Worm (Caenorhabditis elegans): ENCODE measurements around the gene K01A11.1.
A peak's percentile ranks its signal among the peaks of the same experiment; 100 is the strongest.

K01A11.1 gene

DNA sequence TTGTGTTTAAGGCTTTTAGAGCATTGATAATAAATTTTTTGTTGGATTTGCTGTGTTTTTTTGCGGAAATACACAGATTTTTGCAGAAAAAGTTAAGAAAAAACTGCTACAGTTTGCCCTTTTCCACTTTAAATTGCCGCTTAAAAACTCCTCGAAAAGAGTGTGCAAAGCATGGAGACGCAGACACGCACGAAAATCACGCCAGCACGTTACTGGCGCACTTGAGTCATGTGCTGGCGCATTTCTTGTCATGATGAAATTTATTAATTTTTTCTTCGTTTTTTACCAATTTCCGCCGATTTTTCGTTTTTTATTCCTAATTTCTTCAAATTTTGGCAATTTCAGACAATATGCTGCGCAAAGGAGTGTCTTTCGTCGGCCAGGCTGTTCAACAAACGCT, 28.8 kb upstream of the K01A11.1 start, which contains the start of gene C34C12.8 (continued):
- TF ChIP-seq F22D6.2 (tag; optimal IDR thresholded peaks at IDR 0.05) (peak; percentile 82), rpc-1 (optimal IDR thresholded peaks at IDR 0.05) (no peak), rpc-1 (tag; optimal IDR thresholded peaks at IDR 0.05) (no peak), die-1 (tag; optimal IDR thresholded peaks at IDR 0.05) (no peak), K11D2.4 (GFP tag; IDR thresholded peaks at IDR 0.05) (peak; percentile 96), Y67H2A.10 (GFP tag; conservative IDR thresholded peaks at IDR 0.05) (peak; percentile 25; the same call in 1 of the 2 replicates), nfya-2 (GFP tag; IDR thresholded peaks at IDR 0.05) (no peak), attf-3 (GFP tag; conservative IDR thresholded peaks at IDR 0.05) (peak; percentile 45; the same call in 1 of the 2 replicates), hsf-1 (GFP tag; IDR thresholded peaks at IDR 0.05) (peak; percentile 85), mes-4 (tag; optimal IDR thresholded peaks at IDR 0.05) (peak; percentile 44), ztf-3 (GFP tag; optimal IDR thresholded peaks at IDR 0.05) (peak; percentile 28), T07F8.4 (tag; optimal IDR thresholded peaks at IDR 0.05) (no peak), him-1 (tag; optimal IDR thresholded peaks at IDR 0.05) (peak; percentile 19), cebp-1 (GFP tag; IDR thresholded peaks at IDR 0.05) (peak; percentile 33; the same call in 1 of the 2 replicates), cebp-1 (tag; optimal IDR thresholded peaks at IDR 0.05) (peak; percentile 94), Y79H2A.3 (GFP tag; conservative IDR thresholded peaks at IDR 0.05) (no peak), lin-54 (GFP tag; optimal IDR thresholded peaks at IDR 0.05) (peak; percentile 99), ccch-3 (GFP tag; optimal IDR thresholded peaks at IDR 0.05) (no peak), C17E4.6 (GFP tag; IDR thresholded peaks at IDR 0.05) (peak; percentile 89), ztf-22 (GFP tag; optimal IDR thresholded peaks at IDR 0.05) (peak; percentile 11), B0336.3 (GFP tag; IDR thresholded peaks at IDR 0.05) (peak; percentile 97), T26A5.8 (tag; optimal IDR thresholded peaks at IDR 0.05) (no peak), C06A6.2 (GFP tag; conservative IDR thresholded peaks at IDR 0.05) (peak; percentile 84), aptf-3 (GFP tag; IDR thresholded peaks at IDR 0.05) (no peak), madf-10 (tag; optimal IDR thresholded peaks at IDR 0.05) (peak; percentile 70), hlh-26 (GFP tag; conservative IDR thresholded peaks at IDR 0.05) (no peak), ztf-18 (tag; optimal IDR thresholded peaks at IDR 0.05) (peak; percentile 99), zfh-2 (GFP tag; conservative IDR thresholded peaks at IDR 0.05) (peak; percentile 50; the same call in 1 of the 2 replicates), rcor-1 (GFP tag; IDR thresholded peaks at IDR 0.05) (peak; percentile 96), unc-62 (GFP tag; optimal IDR thresholded peaks at IDR 0.05) (peak; percentile 30), F23B12.7 (tag; optimal IDR thresholded peaks at IDR 0.05; ENCODE audit: insufficient read depth) (peak; percentile 69), bed-1 (GFP tag; IDR thresholded peaks at IDR 0.05) (no peak), rec-8 (tag; optimal IDR thresholded peaks at IDR 0.05) (peak in 1 of 2 experiments; percentile 50), nhr-80 (tag; optimal IDR thresholded peaks at IDR 0.05) (peak; percentile 47), ceh-58 (GFP tag; IDR thresholded peaks at IDR 0.05) (no peak), lir-1 (GFP tag; conservative IDR thresholded peaks at IDR 0.05) (peak; percentile 91), ceh-91 (GFP tag; IDR thresholded peaks at IDR 0.05) (peak; percentile 83), Y56A3A.18 (GFP tag; IDR thresholded peaks at IDR 0.05) (peak; percentile 93), hrde-1 (tag; optimal IDR thresholded peaks at IDR 0.05; ENCODE audit: borderline replicate concordance) (peak; percentile 69), ets-4 (GFP tag; optimal IDR thresholded peaks at IDR 0.05) (peak; percentile 3), egl-44 (GFP tag; IDR thresholded peaks at IDR 0.05) (peak; percentile 50; the same call in 1 of the 2 replicates), Y53G8AR.9 (GFP tag; conservative IDR thresholded peaks at IDR 0.05) (peak; percentile 99)
